Fruit fly (Drosophila melanogaster): ENCODE measurements around the gene CG14142.

The CG14142 gene

dm6 chr3L:11155380-11155779 lies 17.9 kb upstream of the CG14142 start:
- TF ChIP-seq dl (GFP tag; optimal IDR thresholded peaks at IDR 0.05; ENCODE audit: insufficient read depth in 1 of 2, partially characterized antibody in 2 of 2) (no peak), Sp1 (GFP tag; optimal IDR thresholded peaks at IDR 0.05) (peak; percentile 15), br (GFP tag; optimal IDR thresholded peaks at IDR 0.05) (no peak), foxo (GFP tag; optimal IDR thresholded peaks at IDR 0.05) (peak in 1 of 2 experiments; percentile 26), HLH106 (tag; optimal IDR thresholded peaks at IDR 0.05) (peak; percentile 18), CG32264 (GFP tag; optimal IDR thresholded peaks at IDR 0.05) (no peak), Rel (GFP tag; optimal IDR thresholded peaks at IDR 0.05) (no peak), Rel (tag; optimal IDR thresholded peaks at IDR 0.05) (no peak), CrebA (GFP tag; optimal IDR thresholded peaks at IDR 0.05; ENCODE audit: borderline replicate concordance) (no peak), sv (GFP tag; optimal IDR thresholded peaks at IDR 0.05) (no peak), Mio (GFP tag; optimal IDR thresholded peaks at IDR 0.05) (no peak), h (GFP tag; optimal IDR thresholded peaks at IDR 0.05) (peak; percentile 47), jim (GFP tag; optimal IDR thresholded peaks at IDR 0.05) (no peak), Hnf4 (GFP tag; optimal IDR thresholded peaks at IDR 0.05) (no peak), Hr78 (GFP tag; optimal IDR thresholded peaks at IDR 0.05) (no peak), ey (GFP tag; optimal IDR thresholded peaks at IDR 0.05) (peak; percentile 7), fru (GFP tag; optimal IDR thresholded peaks at IDR 0.05) (peak; percentile 20), brk (GFP tag; optimal IDR thresholded peaks at IDR 0.05) (no peak), sage (GFP tag; optimal IDR thresholded peaks at IDR 0.05) (no peak), Jra (GFP tag; optimal IDR thresholded peaks at IDR 0.05) (no peak), rgr (GFP tag; optimal IDR thresholded peaks at IDR 0.05) (peak; percentile 26), Dfd (GFP tag; optimal IDR thresholded peaks at IDR 0.05) (no peak), tai (GFP tag; optimal IDR thresholded peaks at IDR 0.05) (no peak), N (GFP tag; optimal IDR thresholded peaks at IDR 0.05) (no peak), Dif (GFP tag; optimal IDR thresholded peaks at IDR 0.05; ENCODE audit: partially characterized antibody) (no peak), Hr83 (GFP tag; optimal IDR thresholded peaks at IDR 0.05; ENCODE audit: poor library complexity, severe bottlenecking) (no peak), dsf (GFP tag; optimal IDR thresholded peaks at IDR 0.05; ENCODE audit: borderline replicate concordance) (no peak), Abd-B (GFP tag; optimal IDR thresholded peaks at IDR 0.05) (no peak), CG9705 (GFP tag; optimal IDR thresholded peaks at IDR 0.05) (no peak), OdsH (GFP tag; optimal IDR thresholded peaks at IDR 0.05) (peak; percentile 4), Vsx2 (GFP tag; optimal IDR thresholded peaks at IDR 0.05; ENCODE audit: partially characterized antibody) (no peak), pan (optimal IDR thresholded peaks at IDR 0.05) (no peak), usp (GFP tag; optimal IDR thresholded peaks at IDR 0.05) (no peak), woc (GFP tag; optimal IDR thresholded peaks at IDR 0.05) (peak; percentile 10), psq (GFP tag; optimal IDR thresholded peaks at IDR 0.05) (peak; percentile 7), Myc (optimal IDR thresholded peaks at IDR 0.05) (no peak), dmrt93B (GFP tag; optimal IDR thresholded peaks at IDR 0.05) (no peak), GATAd (GFP tag; optimal IDR thresholded peaks at IDR 0.05) (no peak), lola (GFP tag; optimal IDR thresholded peaks at IDR 0.05) (no peak)

- TF ChIP-seq psq (GFP tag; optimal IDR thresholded peaks at IDR 0.05): no peak
- no peak for TF ChIP-seq rgr (GFP tag; optimal IDR thresholded peaks at IDR 0.05)
- TF ChIP-seq Vsx2 (GFP tag; optimal IDR thresholded peaks at IDR 0.05; ENCODE audit: partially characterized antibody): no peak
- no peak for TF ChIP-seq ey (GFP tag; optimal IDR thresholded peaks at IDR 0.05)
- no peak for TF ChIP-seq Dif (GFP tag; optimal IDR thresholded peaks at IDR 0.05; ENCODE audit: partially characterized antibody)
- no peak for TF ChIP-seq brk (GFP tag; optimal IDR thresholded peaks at IDR 0.05)
- TF ChIP-seq Hr83 (GFP tag; optimal IDR thresholded peaks at IDR 0.05; ENCODE audit: poor library complexity, severe bottlenecking): no peak
- no peak for TF ChIP-seq Hr78 (GFP tag; optimal IDR thresholded peaks at IDR 0.05)
- TF ChIP-seq HLH106 (tag; optimal IDR thresholded peaks at IDR 0.05): no peak
- TF ChIP-seq br (GFP tag; optimal IDR thresholded peaks at IDR 0.05): no peak
These were observed 8.4 kb upstream of the CG14142 start, which contains the start of gene Alg10 for dm6 chr3L:11164899-11165298. TSS of gene Alg10 (plus strand) at chr3L:11164971.
